Worm (Caenorhabditis elegans) whole organism, young adult: ENCODE measurements around the gene wrm-1.

Source experiments
- B0336.3 ChIP-seq: fragments of 200-800 bp; sonication (Bioruptor generic); IDR thresholded peaks from 2 replicates; pipeline ENCODE4 v1.3.6; 2022; ENCODE audit warnings: missing genetic modification characterization, missing compliant biosample characterization
- C17E4.6 ChIP-seq: fragments of 200-800 bp; sonication (Bioruptor generic); IDR thresholded peaks from 2 replicates; pipeline ENCODE4 v1.3.6; 2022; ENCODE audit warnings: missing genetic modification reagents, missing genetic modification characterization, missing compliant biosample characterization
- F49E8.2 ChIP-seq: sonication (generic microtip); optimal IDR thresholded peaks from 3 replicates; lab custom pipeline; 2017; ENCODE audit warnings: missing genetic modification characterization, mild to moderate bottlenecking, missing compliant biosample characterization, antibody characterized with exemption, moderate library complexity; ENCODE audit not compliant: insufficient read depth
- F52B5.7 ChIP-seq: sonication (generic microtip); optimal IDR thresholded peaks from 2 replicates; lab custom pipeline; 2016; ENCODE audit warnings: mild to moderate bottlenecking, missing genetic modification characterization, missing compliant biosample characterization
- F57A8.1 ChIP-seq: fragments of 200-800 bp; sonication (Bioruptor generic); optimal IDR thresholded peaks from 2 replicates; lab custom pipeline; 2018; ENCODE audit warnings: mild to moderate bottlenecking, missing genetic modification characterization, moderate library complexity, missing compliant biosample characterization
- Y53G8AR.9 ChIP-seq: fragments of 200-800 bp; sonication (Bioruptor generic); conservative IDR thresholded peaks from 2 replicates; pipeline ENCODE4 v1.3.6; 2022; ENCODE audit warnings: missing genetic modification reagents, missing genetic modification characterization, missing compliant biosample characterization
- athp-1 ChIP-seq: sonication (generic microtip); optimal IDR thresholded peaks from 2 replicates; lab custom pipeline; 2017; ENCODE audit warnings: mild to moderate bottlenecking, missing genetic modification characterization, missing compliant biosample characterization
- attf-3 ChIP-seq: fragments of 200-800 bp; sonication (Bioruptor generic); conservative IDR thresholded peaks from 2 replicates; pipeline ENCODE4 v1.3.6; 2022; ENCODE audit warnings: missing genetic modification reagents, missing genetic modification characterization, missing compliant biosample characterization
- attf-6 ChIP-seq: fragments of 200-800 bp; sonication (Bioruptor generic); IDR thresholded peaks from 2 replicates; pipeline ENCODE4 v1.3.6; 2022; ENCODE audit warnings: missing genetic modification reagents, missing genetic modification characterization, missing compliant biosample characterization
- cebp-1 ChIP-seq, 2 experiments: fragments of 200-800 bp in 1 of 2; sonication (Bioruptor generic) in 1 of 2; sonication (generic microtip) in 1 of 2; IDR thresholded peaks in 1 of 2; optimal IDR thresholded peaks in 1 of 2; 2 replicates each; pipeline versions ENCODE4 v1.3.6 to Lab custom; 2017 to 2022; ENCODE audit warnings: missing compliant biosample characterization in 2 of 2, missing genetic modification characterization in 2 of 2, mild to moderate bottlenecking in 1 of 2, missing genetic modification reagents in 1 of 2, moderate library complexity in 1 of 2
- ceh-40 ChIP-seq: fragments of 200-800 bp; sonication (Bioruptor generic); IDR thresholded peaks from 2 replicates; pipeline ENCODE4 v1.3.6; 2022; ENCODE audit warnings: missing genetic modification characterization, missing compliant biosample characterization
- ceh-79 ChIP-seq: sonication (generic microtip); optimal IDR thresholded peaks from 2 replicates; lab custom pipeline; 2017; ENCODE audit warnings: mild to moderate bottlenecking, missing genetic modification characterization, missing compliant biosample characterization
- ceh-91 ChIP-seq: fragments of 200-800 bp; sonication (Bioruptor generic); IDR thresholded peaks from 2 replicates; pipeline ENCODE4 v1.3.6; 2022; ENCODE audit warnings: missing genetic modification reagents, missing genetic modification characterization, missing compliant biosample characterization
- die-1 ChIP-seq: sonication (generic microtip); optimal IDR thresholded peaks from 2 replicates; lab custom pipeline; 2016; ENCODE audit warnings: missing genotype, mild to moderate bottlenecking, missing genetic modification characterization, missing compliant biosample characterization
- dpl-1 ChIP-seq: fragments of 150-350 bp; optimal IDR thresholded peaks from 2 replicates; lab custom pipeline; 2014; ENCODE audit warnings: missing biosample characterization, missing genetic modification reagents, missing genetic modification characterization
- efl-1 ChIP-seq: fragments of 150-350 bp; optimal IDR thresholded peaks from 2 replicates; lab custom pipeline; 2014; ENCODE audit warnings: missing biosample characterization, missing genetic modification reagents, missing genetic modification characterization
- egl-18 ChIP-seq: fragments of 200-800 bp; sonication (Bioruptor generic); IDR thresholded peaks from 2 replicates; pipeline ENCODE4 v1.3.6; 2022; ENCODE audit warnings: missing genetic modification reagents, missing genetic modification characterization, missing compliant biosample characterization
- egl-44 ChIP-seq: fragments of 200-800 bp; sonication (Bioruptor generic); IDR thresholded peaks from 2 replicates; pipeline ENCODE4 v1.3.6; 2022; ENCODE audit warnings: missing genetic modification reagents, missing genetic modification characterization, missing compliant biosample characterization
- gei-17 ChIP-seq: fragments of 200-800 bp; sonication (Bioruptor generic); optimal IDR thresholded peaks from 2 replicates; lab custom pipeline; 2018; ENCODE audit warnings: mild to moderate bottlenecking, missing genetic modification characterization, missing compliant biosample characterization
- him-1 ChIP-seq: sonication (generic microtip); optimal IDR thresholded peaks from 2 replicates; lab custom pipeline; 2016; ENCODE audit warnings: missing genotype, missing genetic modification reagents, missing genetic modification characterization, missing compliant biosample characterization
- hlh-26 ChIP-seq: fragments of 200-800 bp; sonication (Bioruptor generic); conservative IDR thresholded peaks from 2 replicates; pipeline ENCODE4 v1.3.6; 2022; ENCODE audit warnings: missing genetic modification reagents, missing genetic modification characterization, missing compliant biosample characterization
- lin-35 ChIP-seq, 3 experiments: fragments of 150-350 bp in 2 of 3; sonication (generic microtip) in 1 of 3; optimal IDR thresholded peaks; 2 replicates each; lab custom pipeline; 2014 to 2018; ENCODE audit warnings: missing biosample characterization in 3 of 3, missing genetic modification characterization in 3 of 3, missing genetic modification reagents in 3 of 3
- lin-40 ChIP-seq: sonication (generic microtip); optimal IDR thresholded peaks from 2 replicates; lab custom pipeline; 2016; ENCODE audit warnings: missing genetic modification characterization, mild to moderate bottlenecking, missing compliant biosample characterization, missing genotype, missing genetic modification reagents
- lin-54 ChIP-seq: fragments of 200-800 bp; sonication (Bioruptor generic); optimal IDR thresholded peaks from 2 replicates; lab custom pipeline; 2018; ENCODE audit warnings: mild to moderate bottlenecking, missing genetic modification characterization, missing compliant biosample characterization
- lsl-1 ChIP-seq: fragments of 200-800 bp; sonication (Bioruptor generic); optimal IDR thresholded peaks from 2 replicates; lab custom pipeline; 2018; ENCODE audit warnings: mild to moderate bottlenecking, missing genetic modification characterization, moderate library complexity, missing compliant biosample characterization
- madf-10 ChIP-seq: sonication (generic microtip); optimal IDR thresholded peaks from 2 replicates; lab custom pipeline; 2016; ENCODE audit warnings: mild to moderate bottlenecking, missing genetic modification characterization, missing compliant biosample characterization
- madf-3 ChIP-seq: fragments of 200-800 bp; sonication (Bioruptor generic); IDR thresholded peaks from 2 replicates; pipeline ENCODE4 v1.3.6; 2022; ENCODE audit warnings: missing genetic modification reagents, missing genetic modification characterization, missing compliant biosample characterization
- mcd-1 ChIP-seq: fragments of 200-800 bp; sonication (Bioruptor generic); IDR thresholded peaks from 2 replicates; pipeline ENCODE4 v1.3.6; 2022; ENCODE audit warnings: missing genetic modification reagents, missing genetic modification characterization, missing compliant biosample characterization
- nfya-1 ChIP-seq: sonication (generic microtip); optimal IDR thresholded peaks from 2 replicates; lab custom pipeline; 2017; ENCODE audit warnings: antibody characterized with exemption, missing compliant biosample characterization, missing genetic modification characterization, borderline replicate concordance; ENCODE audit not compliant: insufficient read depth
- nhr-80 ChIP-seq: sonication (generic microtip); optimal IDR thresholded peaks from 2 replicates; lab custom pipeline; 2016; ENCODE audit warnings: missing genetic modification characterization, missing compliant biosample characterization
- pha-4 ChIP-seq: fragments of 150-350 bp; sonication (generic microtip); optimal IDR thresholded peaks from 2 replicates; lab custom pipeline; 2014; ENCODE audit warnings: missing biosample characterization, missing genetic modification reagents, missing genetic modification characterization
- rpc-1 ChIP-seq, 2 experiments: fragments of 150-350 bp in 1 of 2; sonication (generic microtip) in 1 of 2; optimal IDR thresholded peaks; 2 replicates each; lab custom pipeline; 2014 to 2018; ENCODE audit warnings: missing biosample characterization in 1 of 2, missing genetic modification characterization in 1 of 2, missing genetic modification reagents in 1 of 2, missing genotype in 1 of 2
- sdz-38 ChIP-seq: sonication (generic microtip); optimal IDR thresholded peaks from 2 replicates; lab custom pipeline; 2016; ENCODE audit warnings: missing genotype, missing genetic modification characterization, missing compliant biosample characterization
- snpc-1.1 ChIP-seq: sonication (generic microtip); optimal IDR thresholded peaks from 2 replicates; lab custom pipeline; 2017; ENCODE audit warnings: missing genetic modification characterization, mild to moderate bottlenecking, missing compliant biosample characterization, antibody characterized with exemption, moderate library complexity, missing genotype, missing genetic modification reagents; ENCODE audit not compliant: insufficient read depth
- snpc-3.4 ChIP-seq: sonication (generic microtip); optimal IDR thresholded peaks from 2 replicates; lab custom pipeline; 2017; ENCODE audit warnings: missing genetic modification characterization, mild to moderate bottlenecking, missing compliant biosample characterization, antibody characterized with exemption, moderate library complexity, missing genotype, missing genetic modification reagents
- tbx-9 ChIP-seq: sonication (generic microtip); optimal IDR thresholded peaks from 2 replicates; lab custom pipeline; 2016; ENCODE audit warnings: borderline replicate concordance, missing genetic modification characterization, inconsistent platforms, missing compliant biosample characterization
- ztf-22 ChIP-seq: fragments of 200-800 bp; sonication (Bioruptor generic); optimal IDR thresholded peaks from 2 replicates; lab custom pipeline; 2018; ENCODE audit warnings: mild to moderate bottlenecking, missing genetic modification characterization, moderate library complexity, missing compliant biosample characterization

wrm-1 gene

DNA sequence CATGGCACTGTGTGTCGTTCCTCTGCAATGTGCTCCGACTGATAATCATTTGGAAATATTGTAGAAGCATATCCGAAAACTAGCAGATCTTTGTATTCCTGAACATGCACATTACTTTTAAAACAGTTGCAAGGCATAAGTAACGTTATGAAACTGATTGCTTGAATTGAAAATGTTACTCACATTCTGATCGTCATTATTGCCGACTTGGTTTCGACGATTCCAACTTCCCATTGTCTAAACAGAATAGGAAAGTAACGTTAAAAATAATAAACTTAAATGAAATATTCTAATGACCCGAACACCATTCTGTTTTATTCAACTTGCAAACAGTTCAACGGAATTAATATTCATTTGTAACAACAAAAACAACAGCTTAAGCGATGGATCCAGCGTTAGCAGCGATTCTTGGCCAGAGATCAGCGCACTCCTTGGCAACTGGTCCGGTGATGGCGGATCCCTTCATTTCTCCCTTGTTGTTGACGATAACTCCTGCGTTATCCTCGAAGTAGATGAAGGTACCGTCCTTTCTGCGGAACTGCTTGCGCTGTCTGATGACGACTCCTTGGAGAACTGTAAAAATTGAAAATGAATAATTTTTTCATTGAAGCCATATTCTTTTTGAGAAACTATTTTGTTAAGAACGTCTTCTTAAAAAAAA is 17.3 kb upstream of the wrm-1 start, which contains the start of gene swp-1 (continued):
- TF ChIP-seq F49E8.2 (peak; percentile 38), C17E4.6 (GFP tag; lab: Robert Waterston, UW) (0 out of 2 replicates have a peak, but pooled peaks have one; percentile 45), mcd-1 (GFP tag; lab: Robert Waterston, UW) (no peak), ceh-91 (no peak), attf-3 (no peak), F52B5.7 (tag; lab: Kevin White, UChicago) (no peak), B0336.3 (GFP tag; lab: Robert Waterston, UW) (peak; percentile 97), dpl-1 (no peak), gei-17 (no peak), ceh-40 (GFP tag; lab: Robert Waterston, UW) (no peak), snpc-3.4 (tag; lab: Kevin White, UChicago) (no peak), tbx-9 (tag; lab: Kevin White, UChicago) (no peak), F57A8.1 (GFP tag; lab: Kevin White, UChicago) (no peak), lin-35 (GFP tag; optimal IDR thresholded peaks at IDR 0.05; lab: Kevin White, UChicago) (peak in 1 of 3 experiments; percentile 10), madf-3 (GFP tag; lab: Robert Waterston, UW) (peak; percentile 66; the same call in 1 of the 2 replicates), lin-54 (GFP tag; lab: Kevin White, UChicago) (peak; percentile 65), lin-40 (no peak), die-1 (peak; percentile 50), pha-4 (tag; lab: Kevin White, UChicago) (no peak), hlh-26 (GFP tag; lab: Robert Waterston, UW) (no peak), snpc-1.1 (tag; lab: Kevin White, UChicago) (peak; percentile 57), madf-10 (no peak), cebp-1 (GFP tag; IDR thresholded peaks at IDR 0.05; lab: Robert Waterston, UW) (no peak), cebp-1 (tag; optimal IDR thresholded peaks at IDR 0.05; lab: Kevin White, UChicago) (peak; percentile 27), nhr-80 (tag; lab: Kevin White, UChicago) (no peak), attf-6 (GFP tag; lab: Robert Waterston, UW) (peak; percentile 76), sdz-38 (no peak), Y53G8AR.9 (GFP tag; lab: Robert Waterston, UW) (peak; percentile 68; the same call in 1 of the 2 replicates), athp-1 (tag; lab: Kevin White, UChicago) (peak; percentile 46), rpc-1 (optimal IDR thresholded peaks at IDR 0.05; lab: Kevin White, UChicago) (no peak), rpc-1 (tag; optimal IDR thresholded peaks at IDR 0.05; lab: Kevin White, UChicago) (no peak), egl-18 (GFP tag; lab: Robert Waterston, UW) (no peak), efl-1 (GFP tag; lab: Kevin White, UChicago) (peak; percentile 19), egl-44 (GFP tag; lab: Robert Waterston, UW) (0 out of 2 replicates have a peak, but pooled peaks have one; percentile 24), him-1 (tag; lab: Kevin White, UChicago) (no peak), lsl-1 (GFP tag; lab: Kevin White, UChicago) (peak; percentile 38), ztf-22 (GFP tag; lab: Kevin White, UChicago) (no peak), ceh-79 (no peak), nfya-1 (no peak)
